Fruit fly (Drosophila melanogaster) whole organism, embryonic: ENCODE data around the gene DIP2.

Source experiments
- C15 ChIP-seq: fragments of 200-800 bp; sonication (Bioruptor generic); IDR thresholded peaks from 3 replicates; pipeline ENCODE4 v1.3.6; 2022; ENCODE audit warnings: missing biosample characterization, missing genetic modification characterization
- CG11085 ChIP-seq: fragments of 200-800 bp; sonication (Bioruptor generic); IDR thresholded peaks from 2 replicates; pipeline ENCODE4 v1.3.6; 2022; ENCODE audit warnings: missing biosample characterization, missing genetic modification characterization
- CG11723 ChIP-seq: fragments of 200-800 bp; sonication (Bioruptor generic); optimal IDR thresholded peaks from 2 replicates; lab custom pipeline; 2017; ENCODE audit warnings: missing biosample characterization, mild to moderate bottlenecking, missing genetic modification characterization
- CG12299 ChIP-seq: fragments of 200-800 bp; sonication (Bioruptor generic); optimal IDR thresholded peaks from 2 replicates; lab custom pipeline; 2018; ENCODE audit warnings: missing biosample characterization, mild to moderate bottlenecking, missing genetic modification characterization
- CG12391 ChIP-seq: fragments of 200-800 bp; sonication (Bioruptor generic); optimal IDR thresholded peaks from 3 replicates; lab custom pipeline; 2018; ENCODE audit warnings: missing biosample characterization, mild to moderate bottlenecking, missing genetic modification characterization, moderate library complexity
- CG13123 ChIP-seq: fragments of 200-800 bp; sonication (Bioruptor generic); optimal IDR thresholded peaks from 2 replicates; lab custom pipeline; 2016; ENCODE audit warnings: missing biosample characterization, missing genetic modification characterization
- CG13296 ChIP-seq: fragments of 200-800 bp; sonication (Bioruptor generic); optimal IDR thresholded peaks from 3 replicates; lab custom pipeline; 2018; ENCODE audit warnings: missing biosample characterization, mild to moderate bottlenecking, missing genetic modification characterization
- CG15696 ChIP-seq: fragments of 200-800 bp; sonication (Bioruptor generic); optimal IDR thresholded peaks from 2 replicates; lab custom pipeline; 2019; ENCODE audit warnings: missing biosample characterization, mild to moderate bottlenecking, missing genetic modification characterization, moderate library complexity
- CG17612 ChIP-seq: fragments of 200-800 bp; sonication (Bioruptor generic); IDR thresholded peaks from 2 replicates; pipeline ENCODE4 v1.3.6; 2022; ENCODE audit warnings: missing biosample characterization, missing genetic modification characterization
- CG18599 ChIP-seq: fragments of 200-800 bp; sonication (Bioruptor generic); optimal IDR thresholded peaks from 3 replicates; lab custom pipeline; 2017; ENCODE audit warnings: missing biosample characterization, missing genetic modification characterization, mild to moderate bottlenecking, moderate library complexity, missing genetic modification reagents
- CG2129 ChIP-seq: fragments of 200-800 bp; sonication (Bioruptor generic); IDR thresholded peaks from 2 replicates; pipeline ENCODE4 v1.3.6; 2022; ENCODE audit warnings: missing biosample characterization, missing genetic modification characterization; ENCODE audit not compliant: partially characterized antibody
- CG2199 ChIP-seq: fragments of 200-800 bp; sonication (Bioruptor generic); IDR thresholded peaks from 3 replicates; pipeline ENCODE4 v1.3.6; 2022; ENCODE audit warnings: missing biosample characterization, missing genetic modification characterization
- CG7963 ChIP-seq: fragments of 200-800 bp; sonication (Bioruptor generic); IDR thresholded peaks from 3 replicates; pipeline ENCODE4 v1.3.6; 2022; ENCODE audit warnings: missing biosample characterization, missing genetic modification characterization; ENCODE audit not compliant: partially characterized antibody
- CG8089 ChIP-seq: fragments of 200-800 bp; sonication (Bioruptor generic); optimal IDR thresholded peaks from 3 replicates; lab custom pipeline; 2016; ENCODE audit warnings: missing biosample characterization, missing genetic modification characterization
- CG8290 ChIP-seq, 3 experiments: fragments of 200-800 bp; sonication (Bioruptor generic); optimal IDR thresholded peaks; 2 replicates each; lab custom pipeline; 2016 to 2019; ENCODE audit warnings: missing biosample characterization in 3 of 3, missing genetic modification characterization in 3 of 3, mild to moderate bottlenecking in 2 of 3, moderate library complexity in 1 of 3
- CG9609 ChIP-seq: fragments of 200-800 bp; sonication (Bioruptor generic); optimal IDR thresholded peaks from 3 replicates; lab custom pipeline; 2016; ENCODE audit warnings: missing biosample characterization, missing genetic modification characterization
- CG9817 ChIP-seq: fragments of 200-800 bp; sonication (Bioruptor generic); optimal IDR thresholded peaks from 2 replicates; lab custom pipeline; 2018; ENCODE audit warnings: missing biosample characterization, mild to moderate bottlenecking, missing genetic modification characterization, moderate library complexity
- CrebB ChIP-seq: fragments of 200-800 bp; sonication (Bioruptor generic); optimal IDR thresholded peaks from 3 replicates; lab custom pipeline; 2018; ENCODE audit warnings: missing biosample characterization, mild to moderate bottlenecking, missing genetic modification characterization
- Dad ChIP-seq: fragments of 200-800 bp; sonication (Bioruptor generic); optimal IDR thresholded peaks from 3 replicates; lab custom pipeline; 2016; ENCODE audit warnings: missing biosample characterization, missing genetic modification characterization
- Dll ChIP-seq: fragments of 200-800 bp; sonication (Bioruptor generic); IDR thresholded peaks from 4 replicates; pipeline ENCODE4 v1.3.6; 2022; ENCODE audit warnings: missing biosample characterization, missing genetic modification characterization; ENCODE audit not compliant: partially characterized antibody
- Dp ChIP-seq: fragments of 200-800 bp; sonication (Bioruptor generic); optimal IDR thresholded peaks from 2 replicates; lab custom pipeline; 2018; ENCODE audit warnings: missing biosample characterization, mild to moderate bottlenecking, missing genetic modification characterization, moderate library complexity
- HLH3B ChIP-seq: fragments of 200-800 bp; sonication (Bioruptor generic); IDR thresholded peaks from 2 replicates; pipeline ENCODE4 v1.3.6; 2022; ENCODE audit warnings: missing biosample characterization, missing genetic modification characterization
- Hey ChIP-seq: fragments of 200-800 bp; sonication (Bioruptor generic); optimal IDR thresholded peaks from 3 replicates; lab custom pipeline; 2018; ENCODE audit warnings: missing biosample characterization, mild to moderate bottlenecking, missing genetic modification characterization
- Hsf ChIP-seq: fragments of 200-800 bp; sonication (Bioruptor generic); optimal IDR thresholded peaks from 3 replicates; lab custom pipeline; 2016; ENCODE audit warnings: missing biosample characterization, missing genetic modification characterization
- Mrtf ChIP-seq: fragments of 200-800 bp; sonication (Bioruptor generic); IDR thresholded peaks from 3 replicates; pipeline ENCODE4 v1.3.6; 2022; ENCODE audit warnings: missing biosample characterization, missing genetic modification characterization
- NC2β ChIP-seq: fragments of 200-800 bp; sonication (Bioruptor generic); optimal IDR thresholded peaks from 2 replicates; lab custom pipeline; 2016; ENCODE audit warnings: missing biosample characterization, missing genetic modification characterization
- Neu2 ChIP-seq: fragments of 200-800 bp; sonication (Bioruptor generic); optimal IDR thresholded peaks from 3 replicates; lab custom pipeline; 2016; ENCODE audit warnings: missing biosample characterization, missing genetic modification characterization, borderline replicate concordance
- Nf-YA ChIP-seq: fragments of 200-800 bp; sonication (Bioruptor generic); IDR thresholded peaks from 2 replicates; pipeline ENCODE4 v1.3.6; 2022; ENCODE audit warnings: missing biosample characterization, missing genetic modification characterization
- Oli ChIP-seq: fragments of 200-800 bp; sonication (Bioruptor generic); optimal IDR thresholded peaks from 2 replicates; lab custom pipeline; 2018; ENCODE audit warnings: missing biosample characterization, mild to moderate bottlenecking, missing genetic modification characterization, moderate library complexity
- Ravus ChIP-seq: fragments of 200-800 bp; sonication (Bioruptor generic); IDR thresholded peaks from 2 replicates; pipeline ENCODE4 v1.3.6; 2022; ENCODE audit warnings: missing biosample characterization, missing genetic modification characterization
- Sox102F ChIP-seq: fragments of 200-800 bp; sonication (Bioruptor generic); optimal IDR thresholded peaks from 2 replicates; lab custom pipeline; 2018; ENCODE audit warnings: missing biosample characterization, mild to moderate bottlenecking, missing genetic modification characterization, moderate library complexity
- ara ChIP-seq: fragments of 200-800 bp; sonication (Bioruptor generic); IDR thresholded peaks from 2 replicates; pipeline ENCODE4 v1.3.6; 2022; ENCODE audit warnings: missing biosample characterization, missing genetic modification characterization
- ato ChIP-seq: fragments of 200-800 bp; sonication (Bioruptor generic); IDR thresholded peaks from 2 replicates; pipeline ENCODE4 v1.3.6; 2022; ENCODE audit warnings: missing biosample characterization, missing genetic modification characterization; ENCODE audit not compliant: partially characterized antibody
- br ChIP-seq: fragments of >200 bp; optimal IDR thresholded peaks from 2 replicates; lab custom pipeline; 2017
- ci ChIP-seq: fragments of 200-800 bp; sonication (Bioruptor generic); IDR thresholded peaks from 3 replicates; pipeline ENCODE4 v1.3.6; 2022; ENCODE audit warnings: missing biosample characterization, missing genetic modification characterization
- crc ChIP-seq: fragments of 200-800 bp; sonication (Bioruptor generic); optimal IDR thresholded peaks from 2 replicates; lab custom pipeline; 2016; ENCODE audit warnings: missing biosample characterization, missing genetic modification characterization
- dm ChIP-seq: fragments of 200-800 bp; sonication (Bioruptor generic); optimal IDR thresholded peaks from 3 replicates; lab custom pipeline; 2016; ENCODE audit warnings: missing biosample characterization, missing genetic modification characterization
- eve ChIP-seq, 2 experiments: fragments of >200 bp; optimal IDR thresholded peaks; 2 replicates each; lab custom pipeline; 2017; ENCODE audit warnings: missing biosample characterization in 2 of 2, missing genetic modification characterization in 2 of 2
- gcm ChIP-seq: fragments of 200-800 bp; sonication (Bioruptor generic); optimal IDR thresholded peaks from 2 replicates; lab custom pipeline; 2019; ENCODE audit warnings: missing biosample characterization, mild to moderate bottlenecking, missing genetic modification characterization, moderate library complexity
- grn ChIP-seq: fragments of 200-800 bp; sonication (Bioruptor generic); optimal IDR thresholded peaks from 3 replicates; lab custom pipeline; 2017; ENCODE audit warnings: missing biosample characterization, missing genetic modification characterization
- her ChIP-seq: fragments of 200-800 bp; sonication (Bioruptor generic); optimal IDR thresholded peaks from 2 replicates; lab custom pipeline; 2016; ENCODE audit warnings: missing biosample characterization, missing genetic modification characterization
- inv ChIP-seq: fragments of 200-800 bp; sonication (Bioruptor generic); IDR thresholded peaks from 2 replicates; pipeline ENCODE4 v1.3.6; 2022; ENCODE audit warnings: missing biosample characterization, missing genetic modification characterization; ENCODE audit not compliant: partially characterized antibody
- knrl ChIP-seq: fragments of 200-800 bp; sonication (Bioruptor generic); IDR thresholded peaks from 3 replicates; pipeline ENCODE4 v1.3.6; 2022; ENCODE audit warnings: missing biosample characterization, missing genetic modification characterization; ENCODE audit not compliant: partially characterized antibody
- pzg ChIP-seq: fragments of 200-800 bp; sonication (Bioruptor generic); optimal IDR thresholded peaks from 3 replicates; lab custom pipeline; 2018; ENCODE audit warnings: missing biosample characterization, mild to moderate bottlenecking, missing genetic modification characterization, moderate library complexity
- salm ChIP-seq: fragments of 200-800 bp; sonication (Bioruptor generic); optimal IDR thresholded peaks from 2 replicates; lab custom pipeline; 2018; ENCODE audit warnings: missing biosample characterization, mild to moderate bottlenecking, missing genetic modification characterization
- sna ChIP-seq: fragments of 200-800 bp; sonication (Bioruptor generic); IDR thresholded peaks from 2 replicates; pipeline ENCODE4 v1.3.6; 2022; ENCODE audit warnings: missing biosample characterization, missing genetic modification characterization; ENCODE audit not compliant: partially characterized antibody
- sr ChIP-seq: fragments of 200-800 bp; sonication (Bioruptor generic); IDR thresholded peaks from 3 replicates; pipeline ENCODE4 v1.3.6; 2022; ENCODE audit warnings: missing biosample characterization, missing genetic modification characterization
- stwl ChIP-seq: fragments of 200-800 bp; sonication (Bioruptor generic); optimal IDR thresholded peaks from 3 replicates; lab custom pipeline; 2018; ENCODE audit warnings: missing biosample characterization, mild to moderate bottlenecking, missing genetic modification characterization, moderate library complexity
- zfh1 ChIP-seq: fragments of 200-800 bp; sonication (Bioruptor generic); IDR thresholded peaks from 3 replicates; pipeline ENCODE4 v1.3.6; 2022; ENCODE audit warnings: missing biosample characterization, missing genetic modification characterization

DIP2 gene

DNA sequence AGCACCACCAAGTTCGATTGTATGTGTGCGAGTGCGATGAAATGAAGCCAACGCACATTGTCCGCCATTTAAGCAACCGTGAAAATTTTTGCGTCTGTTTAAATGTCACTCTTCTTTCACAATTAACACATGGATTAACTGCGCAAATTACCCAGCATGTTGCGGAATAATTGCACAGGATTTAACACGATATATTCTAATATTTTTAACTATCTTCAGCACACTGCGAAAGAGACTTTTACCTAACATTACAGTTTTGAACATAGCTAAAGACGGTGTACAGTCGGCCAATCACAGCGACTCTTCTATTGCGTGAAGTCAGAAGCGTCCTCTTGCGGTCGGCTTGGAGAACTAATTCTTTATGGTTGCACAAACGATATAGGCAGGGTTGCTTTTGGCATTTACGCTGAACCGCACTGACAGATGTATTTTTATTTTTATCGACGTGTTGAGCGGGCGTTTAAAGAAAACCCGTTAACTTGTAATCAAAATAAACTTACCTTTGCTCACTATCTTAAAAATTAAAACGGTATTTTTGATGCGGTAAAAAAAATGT, 11.0 kb downstream of the DIP2 start (continued):
- TF ChIP-seq Oli (tag; lab: Kevin White, UChicago) (no peak), Hey (tag; lab: Kevin White, UChicago) (no peak), CG9817 (tag; lab: Kevin White, UChicago) (no peak), HLH3B (no peak), eve (GFP tag; optimal IDR thresholded peaks at IDR 0.05; lab: Kevin White, UChicago) (peak in 1 of 2 experiments; percentile 64), inv (GFP tag; lab: Robert Waterston, UW) (peak; percentile 57), CG9609 (GFP tag; lab: Kevin White, UChicago) (peak; percentile 54), salm (no peak), CG17612 (GFP tag; lab: Robert Waterston, UW) (no peak), gcm (GFP tag; lab: Kevin White, UChicago) (no peak), Dp (peak; percentile 89), dm (GFP tag; lab: Kevin White, UChicago) (peak; percentile 76), Sox102F (GFP tag; lab: Kevin White, UChicago) (no peak), C15 (GFP tag; lab: Robert Waterston, UW) (no peak), Dad (GFP tag; lab: Kevin White, UChicago) (peak; percentile 66), grn (no peak), CG8290 (GFP tag; optimal IDR thresholded peaks at IDR 0.05; lab: Kevin White, UChicago) (peak; percentile 53), CG8290 (tag; optimal IDR thresholded peaks at IDR 0.05; lab: Kevin White, UChicago) (no peak), knrl (GFP tag; lab: Robert Waterston, UW) (peak; percentile 59; the same call in 2 of the 3 replicates), CG15696 (no peak), zfh1 (GFP tag; lab: Robert Waterston, UW) (peak; percentile 66; the same call in 2 of the 3 replicates), Hsf (GFP tag; lab: Kevin White, UChicago) (peak; percentile 49), sr (GFP tag; lab: Robert Waterston, UW) (no peak), CG11085 (peak; percentile 17; the same call in 1 of the 2 replicates), CG13123 (GFP tag; lab: Kevin White, UChicago) (no peak), NC2β (peak; percentile 68), CG8089 (GFP tag; lab: Kevin White, UChicago) (peak; percentile 1), Nf-YA (GFP tag; lab: Robert Waterston, UW) (peak; percentile 87), CG2199 (GFP tag; lab: Robert Waterston, UW) (0 out of 3 replicates have a peak, but pooled peaks have one; percentile 50), Ravus (no peak), CrebB (tag; lab: Kevin White, UChicago) (no peak), Dll (GFP tag; lab: Robert Waterston, UW) (peak; percentile 25; the same call in 2 of the 4 replicates), CG11723 (GFP tag; lab: Kevin White, UChicago) (no peak), ara (GFP tag; lab: Robert Waterston, UW) (no peak), ci (peak; percentile 84), crc (GFP tag; lab: Kevin White, UChicago) (no peak), Mrtf (peak; percentile 56; the same call in 2 of the 3 replicates), br (no peak), CG18599 (GFP tag; lab: Kevin White, UChicago) (no peak), CG12299 (tag; lab: Kevin White, UChicago) (no peak), CG12391 (tag; lab: Kevin White, UChicago) (no peak), ato (GFP tag; lab: Robert Waterston, UW) (peak; percentile 73), Neu2 (GFP tag; lab: Kevin White, UChicago) (no peak), sna (peak; percentile 51; the same call in 1 of the 2 replicates), CG13296 (GFP tag; lab: Kevin White, UChicago) (no peak), CG7963 (peak; percentile 80), stwl (tag; lab: Kevin White, UChicago) (peak; percentile 82), pzg (GFP tag; lab: Kevin White, UChicago) (peak; percentile 92), CG2129 (GFP tag; lab: Robert Waterston, UW) (no peak), her (GFP tag; lab: Kevin White, UChicago) (peak; percentile 26)
